Worm (Caenorhabditis elegans) whole organism, L4 larva: ENCODE data around the gene R160.4.
"Not testable (repeated sequence)": the region's sequence is repeated elsewhere in the genome, so short reads cannot be mapped to it uniquely, and the experiment has no call there.

Source experiments
- D1046.2 ChIP-seq: fragments of 200-800 bp; sonication (Bioruptor generic); IDR thresholded peaks from 2 replicates; pipeline ENCODE4 v1.3.6; 2022; ENCODE audit warnings: missing genetic modification characterization, missing compliant biosample characterization
- F10B5.3 ChIP-seq: sonication (generic microtip); optimal IDR thresholded peaks from 2 replicates; lab custom pipeline; 2016; ENCODE audit warnings: mild to moderate bottlenecking, missing genetic modification characterization, missing compliant biosample characterization
- F44E2.7 ChIP-seq: fragments of 200-800 bp; sonication (Bioruptor generic); IDR thresholded peaks from 2 replicates; pipeline ENCODE4 v2.1.2; 2022; ENCODE audit warnings: missing genetic modification characterization, missing compliant biosample characterization
- aha-1 ChIP-seq: fragments of 150-350 bp; peaks from one replicate; lab custom pipeline; 2014; ENCODE audit warnings: missing biosample characterization, missing genetic modification characterization
- arid-1 ChIP-seq: fragments of 200-800 bp; sonication (Bioruptor generic); conservative IDR thresholded peaks from 2 replicates; pipeline ENCODE4 v1.3.6; 2022; ENCODE audit warnings: missing genetic modification reagents, missing genetic modification characterization, missing compliant biosample characterization
- attf-4 ChIP-seq: sonication (generic microtip); optimal IDR thresholded peaks from 3 replicates; lab custom pipeline; 2017; ENCODE audit warnings: missing biosample characterization, missing genetic modification characterization
- ceh-20 ChIP-seq: fragments of 200-800 bp; sonication (Bioruptor generic); IDR thresholded peaks from 2 replicates; pipeline ENCODE4 v1.3.6; 2022; ENCODE audit warnings: missing genetic modification reagents, missing genetic modification characterization, missing compliant biosample characterization
- ceh-32 ChIP-seq: sonication (generic microtip); optimal IDR thresholded peaks from 2 replicates; lab custom pipeline; 2016; ENCODE audit warnings: mild to moderate bottlenecking, missing genetic modification characterization, missing compliant biosample characterization; ENCODE audit not compliant: poor library complexity
- ceh-44 ChIP-seq: fragments of 200-800 bp; sonication (Bioruptor generic); IDR thresholded peaks from 2 replicates; pipeline ENCODE4 v1.3.6; 2022; ENCODE audit warnings: missing genetic modification reagents, missing genetic modification characterization, missing compliant biosample characterization
- ceh-62 ChIP-seq: sonication (generic microtip); optimal IDR thresholded peaks from 2 replicates; lab custom pipeline; 2017; ENCODE audit warnings: missing biosample characterization, missing genetic modification characterization
- ceh-82 ChIP-seq: sonication (generic microtip); optimal IDR thresholded peaks from 2 replicates; lab custom pipeline; 2017; ENCODE audit warnings: missing biosample characterization, missing genetic modification characterization
- ces-1 ChIP-seq: fragments of 150-350 bp; sonication (generic microtip); optimal IDR thresholded peaks from 4 replicates; lab custom pipeline; 2014; ENCODE audit warnings: missing biosample characterization, missing genetic modification reagents, missing genetic modification characterization
- ctbp-1 ChIP-seq: fragments of 200-800 bp; sonication (Bioruptor generic); IDR thresholded peaks from 2 replicates; pipeline ENCODE4 v1.3.6; 2022; ENCODE audit warnings: missing genetic modification reagents, missing genetic modification characterization, missing compliant biosample characterization
- daf-12 ChIP-seq: fragments of 150-350 bp; optimal IDR thresholded peaks from 2 replicates; lab custom pipeline; 2014; ENCODE audit warnings: missing biosample characterization, missing genetic modification reagents, missing genetic modification characterization
- daf-19 ChIP-seq: fragments of 200-800 bp; sonication (Bioruptor generic); conservative IDR thresholded peaks from 2 replicates; pipeline ENCODE4 v1.3.6; 2022; ENCODE audit warnings: missing genetic modification characterization, missing compliant biosample characterization
- dmd-6 ChIP-seq: fragments of 200-800 bp; sonication (Bioruptor generic); IDR thresholded peaks from 2 replicates; pipeline ENCODE4 v1.3.6; 2022; ENCODE audit warnings: missing genetic modification reagents, missing genetic modification characterization, missing compliant biosample characterization
- dpl-1 ChIP-seq: fragments of 150-350 bp; optimal IDR thresholded peaks from 2 replicates; lab custom pipeline; 2014; ENCODE audit warnings: missing biosample characterization, missing genetic modification reagents, missing genetic modification characterization
- egl-27 ChIP-seq: sonication (generic microtip); optimal IDR thresholded peaks from 3 replicates; lab custom pipeline; 2017; ENCODE audit warnings: missing biosample characterization, missing genetic modification reagents, missing genetic modification characterization
- fkh-10 ChIP-seq: fragments of 150-350 bp; optimal IDR thresholded peaks from 2 replicates; lab custom pipeline; 2014; ENCODE audit warnings: missing biosample characterization, missing genetic modification reagents, missing genetic modification characterization
- gei-8 ChIP-seq: fragments of 200-800 bp; sonication (Bioruptor generic); optimal IDR thresholded peaks from 2 replicates; lab custom pipeline; 2018; ENCODE audit warnings: mild to moderate bottlenecking, missing genetic modification characterization, missing compliant biosample characterization
- jun-1 ChIP-seq: fragments of 150-350 bp; optimal IDR thresholded peaks from 2 replicates; lab custom pipeline; 2014; ENCODE audit warnings: missing biosample characterization, missing genetic modification reagents, missing genetic modification characterization
- lim-7 ChIP-seq: fragments of 200-800 bp; sonication (Bioruptor generic); IDR thresholded peaks from 2 replicates; pipeline ENCODE4 v1.3.6; 2022; ENCODE audit warnings: missing genetic modification characterization, missing compliant biosample characterization
- lin-38 ChIP-seq: fragments of 200-800 bp; sonication (Bioruptor generic); IDR thresholded peaks from 2 replicates; pipeline ENCODE4 v1.3.6; 2022; ENCODE audit warnings: missing genetic modification reagents, missing genetic modification characterization, missing compliant biosample characterization
- madf-9 ChIP-seq: fragments of 200-800 bp; sonication (Bioruptor generic); conservative IDR thresholded peaks from 2 replicates; pipeline ENCODE4 v1.3.6; 2022; ENCODE audit warnings: missing genetic modification reagents, missing genetic modification characterization, missing compliant biosample characterization
- mdl-1 ChIP-seq, 2 experiments: fragments of 150-350 bp in 1 of 2; sonication (generic microtip) in 1 of 2; optimal IDR thresholded peaks; 2 replicates each; lab custom pipeline; 2014 to 2017; ENCODE audit warnings: missing biosample characterization in 2 of 2, missing genetic modification characterization in 2 of 2
- mep-1 ChIP-seq: fragments of 150-350 bp; sonication (generic microtip); optimal IDR thresholded peaks from 3 replicates; lab custom pipeline; 2014; ENCODE audit warnings: missing biosample characterization, missing genetic modification characterization
- mxl-2 ChIP-seq: fragments of 200-800 bp; sonication (Bioruptor generic); conservative IDR thresholded peaks from 2 replicates; pipeline ENCODE4 v1.3.6; 2022; ENCODE audit warnings: missing genetic modification reagents, missing genetic modification characterization, missing compliant biosample characterization
- mxl-3 ChIP-seq: fragments of 200-800 bp; sonication (Bioruptor generic); optimal IDR thresholded peaks from 2 replicates; lab custom pipeline; 2018; ENCODE audit warnings: mild to moderate bottlenecking, missing genetic modification characterization, missing compliant biosample characterization
- nhr-10 ChIP-seq: fragments of 150-350 bp; optimal IDR thresholded peaks from 2 replicates; lab custom pipeline; 2014; ENCODE audit warnings: missing biosample characterization, missing genetic modification characterization
- nhr-11 ChIP-seq: fragments of 150-350 bp; optimal IDR thresholded peaks from 2 replicates; lab custom pipeline; 2014; ENCODE audit warnings: missing biosample characterization, missing genetic modification characterization
- nhr-41 ChIP-seq: fragments of 200-800 bp; sonication (Bioruptor generic); IDR thresholded peaks from 2 replicates; pipeline ENCODE4 v1.3.6; 2022; ENCODE audit warnings: missing genetic modification reagents, missing genetic modification characterization, missing compliant biosample characterization
- nhr-48 ChIP-seq: sonication (generic microtip); optimal IDR thresholded peaks from 2 replicates; lab custom pipeline; 2016; ENCODE audit warnings: mild to moderate bottlenecking, missing genetic modification characterization, missing compliant biosample characterization
- nhr-76 ChIP-seq: fragments of 150-350 bp; optimal IDR thresholded peaks from 2 replicates; lab custom pipeline; 2014; ENCODE audit warnings: missing biosample characterization, missing genetic modification characterization
- pha-4 ChIP-seq, 2 experiments: fragments of 150-350 bp in 1 of 2; fragments of 200-800 bp in 1 of 2; sonication (Bioruptor generic) in 1 of 2; IDR thresholded peaks in 1 of 2; optimal IDR thresholded peaks in 1 of 2; 2 replicates each; pipeline versions ENCODE4 v1.3.6 to Lab custom; 2014 to 2022; ENCODE audit warnings: missing genetic modification characterization in 2 of 2, missing genetic modification reagents in 2 of 2, missing biosample characterization in 1 of 2, missing compliant biosample characterization in 1 of 2
- php-3 ChIP-seq: fragments of 200-800 bp; sonication (Bioruptor generic); IDR thresholded peaks from 2 replicates; pipeline ENCODE4 v1.3.6; 2022; ENCODE audit warnings: missing genetic modification reagents, missing genetic modification characterization, missing compliant biosample characterization
- pqm-1 ChIP-seq: sonication (generic microtip); optimal IDR thresholded peaks from 2 replicates; lab custom pipeline; 2017; ENCODE audit warnings: missing biosample characterization, missing genetic modification characterization
- set-16 ChIP-seq: fragments of 200-800 bp; sonication (Bioruptor generic); IDR thresholded peaks from 2 replicates; pipeline ENCODE4 v1.3.6; 2022; ENCODE audit warnings: missing genetic modification reagents, missing genetic modification characterization, missing compliant biosample characterization
- snpc-4 ChIP-seq: fragments of 150-350 bp; optimal IDR thresholded peaks from 2 replicates; lab custom pipeline; 2014; ENCODE audit warnings: missing biosample characterization, missing genetic modification characterization
- spr-1 ChIP-seq: sonication (generic microtip); optimal IDR thresholded peaks from 2 replicates; lab custom pipeline; 2016; ENCODE audit warnings: mild to moderate bottlenecking, missing genetic modification characterization, missing compliant biosample characterization
- spr-3 ChIP-seq: fragments of 200-800 bp; sonication (Bioruptor generic); optimal IDR thresholded peaks from 2 replicates; lab custom pipeline; 2018; ENCODE audit warnings: mild to moderate bottlenecking, missing genetic modification characterization, missing compliant biosample characterization
- tra-1 ChIP-seq: fragments of 200-800 bp; sonication (Bioruptor generic); IDR thresholded peaks from 2 replicates; pipeline ENCODE4 v1.3.6; 2022; ENCODE audit warnings: missing genetic modification reagents, missing genetic modification characterization, missing compliant biosample characterization
- unc-62 ChIP-seq, 3 experiments: fragments of 150-350 bp in 1 of 3; sonication (generic microtip); optimal IDR thresholded peaks in 2 of 3; peaks in 1 of 3; 1 replicate in 1 of 3; 2 replicates in 2 of 3; lab custom pipeline; 2014 to 2017; ENCODE audit warnings: missing biosample characterization in 3 of 3, missing genetic modification characterization in 3 of 3, missing genetic modification reagents in 3 of 3, missing genotype in 1 of 3
- zfp-2 ChIP-seq: sonication (generic microtip); optimal IDR thresholded peaks from 2 replicates; lab custom pipeline; 2016; ENCODE audit warnings: mild to moderate bottlenecking, missing genetic modification characterization, missing compliant biosample characterization
- ztf-11 ChIP-seq: fragments of 150-350 bp; optimal IDR thresholded peaks from 2 replicates; lab custom pipeline; 2014; ENCODE audit warnings: missing biosample characterization, missing genetic modification characterization

The R160.4 gene

ce11 chrX:4335950-4336349 is 32.8 kb downstream of the R160.4 start, which contains the start of gene cst-2:
Gene cst-2, minus strand, starts transcription at chrX:4336050.
- TF ChIP-seq dmd-6 (GFP tag; lab: Robert Waterston, UW); ztf-11; nhr-41 (GFP tag; lab: Robert Waterston, UW): not testable (repeated sequence)

DNA sequence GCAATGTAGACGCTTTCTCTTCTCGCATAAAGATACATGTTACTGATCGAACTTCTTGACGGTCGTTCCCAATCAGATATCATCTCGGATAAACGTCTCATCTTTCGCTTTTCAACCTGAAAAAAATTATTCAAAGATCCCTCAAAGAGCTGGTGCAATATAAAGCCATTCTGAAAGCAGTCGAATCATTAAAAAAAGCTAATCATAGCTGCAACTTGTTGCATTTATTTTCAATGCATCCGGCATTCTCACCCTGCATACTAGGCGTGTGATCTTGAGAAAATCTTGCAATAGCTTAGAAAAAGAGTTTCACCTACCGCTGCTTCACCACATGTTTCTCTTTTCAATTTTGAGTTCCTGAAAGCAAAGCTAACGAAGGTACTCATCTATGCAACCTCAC is 36.4 kb downstream of the R160.4 start, which contains the start of gene C24A8.6:
C24A8.6 (minus strand) TSS at position 101 of the 400 bp plus-strand sequence.
- not testable (repeated sequence) for TF ChIP-seq aha-1 (tag; lab: Kevin White, UChicago); attf-4; mxl-2 (GFP tag; lab: Robert Waterston, UW)
- TF ChIP-seq, all 104 proteins: peak for 0; not testable (repeated sequence) for 104

DNA sequence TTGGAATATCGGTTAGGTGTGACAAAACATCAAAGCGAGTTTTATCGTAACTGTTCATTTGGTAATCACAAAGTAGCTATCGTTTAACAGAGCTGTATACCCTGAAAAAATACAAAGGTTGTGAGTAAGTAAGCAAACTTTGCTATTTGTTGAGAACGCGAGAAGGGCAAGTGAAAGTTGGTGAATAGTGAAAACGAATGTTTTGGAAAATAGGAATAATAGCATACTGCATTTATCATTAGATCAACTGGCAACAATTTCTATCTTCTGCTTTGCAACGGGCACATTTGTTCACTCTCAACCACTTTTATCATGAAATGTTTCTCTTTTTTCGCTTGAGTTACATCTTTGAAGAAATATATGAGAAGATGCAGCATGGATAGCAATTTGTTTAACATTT is 39.9 kb downstream of the R160.4 start, which contains the start of gene C24A8.5:
C24A8.5 (minus strand) TSS at position 101 of the 400 bp plus-strand sequence.
- TF ChIP-seq lin-38 (GFP tag; lab: Robert Waterston, UW) (no peak), egl-27 (tag; lab: Kevin White, UChicago) (no peak), madf-9 (no peak), F10B5.3 (tag; lab: Kevin White, UChicago) (no peak), ceh-32 (tag; lab: Kevin White, UChicago) (no peak), set-16 (GFP tag; lab: Robert Waterston, UW) (no peak), dmd-6 (GFP tag; lab: Robert Waterston, UW) (no peak), mdl-1 (tag; optimal IDR thresholded peaks at IDR 0.05; lab: Kevin White, UChicago) (no peak), F44E2.7 (GFP tag; lab: Robert Waterston, UW) (no peak), mxl-3 (GFP tag; lab: Kevin White, UChicago) (no peak), daf-19 (no peak), ceh-20 (GFP tag; lab: Robert Waterston, UW) (no peak), D1046.2 (no peak)

DNA sequence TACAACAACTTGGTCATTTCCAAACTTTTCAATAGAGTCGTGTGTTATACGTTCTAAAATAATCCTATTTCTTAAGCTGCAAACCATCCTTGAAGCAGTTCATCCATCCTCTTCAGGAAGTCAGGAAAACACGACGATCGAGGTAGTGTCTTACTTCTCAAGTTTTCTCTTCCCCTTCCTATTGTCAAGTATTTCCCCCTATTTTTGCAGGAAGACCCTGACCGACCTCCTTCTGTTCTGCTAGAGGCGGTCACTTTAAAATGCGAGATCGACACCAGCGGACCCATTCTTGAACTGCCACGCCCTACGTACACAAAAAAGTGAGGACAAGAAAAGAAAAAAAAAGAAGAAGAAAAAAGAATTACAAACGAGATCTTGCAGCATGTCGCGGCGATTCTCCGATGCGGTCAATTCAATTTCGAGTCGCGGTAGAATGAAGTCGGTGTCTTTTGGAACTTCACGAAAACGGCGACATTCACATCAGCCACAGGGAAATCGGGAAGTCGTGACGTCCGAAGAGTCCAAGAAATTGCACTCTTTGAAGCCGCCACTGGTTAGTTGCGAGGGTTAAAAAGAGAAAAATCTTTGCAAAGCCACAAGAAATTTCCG is 45.7 kb downstream of the R160.4 start:
- TF ChIP-seq lim-7 (GFP tag; lab: Robert Waterston, UW) = no peak
- TF ChIP-seq fkh-10 (GFP tag; lab: Kevin White, UChicago) = peak; percentile 51
- TF ChIP-seq nhr-10 (tag; lab: Kevin White, UChicago) = no peak
- TF ChIP-seq ceh-62 (tag; lab: Kevin White, UChicago) = no peak
- TF ChIP-seq nhr-76 (tag; lab: Kevin White, UChicago) = no peak
- TF ChIP-seq zfp-2 = no peak
- no peak for TF ChIP-seq snpc-4
- no peak for TF ChIP-seq arid-1 (GFP tag; lab: Robert Waterston, UW)
- TF ChIP-seq unc-62 (GFP tag; optimal IDR thresholded peaks at IDR 0.05 in 1 of 2; lab: Kevin White, UChicago) = peak in 1 of 2 experiments; percentile 78
- no peak for TF ChIP-seq unc-62 (tag; optimal IDR thresholded peaks at IDR 0.05; lab: Kevin White, UChicago)
- no peak for TF ChIP-seq dpl-1 (GFP tag; lab: Kevin White, UChicago)
- no peak for TF ChIP-seq ces-1 (GFP tag; lab: Kevin White, UChicago)
- no peak for TF ChIP-seq ceh-32 (tag; lab: Kevin White, UChicago)
- TF ChIP-seq php-3 = no peak
- peak; percentile 17 for TF ChIP-seq aha-1 (tag; lab: Kevin White, UChicago)
- no peak for TF ChIP-seq D1046.2
- TF ChIP-seq nhr-48 = no peak
- no peak for TF ChIP-seq jun-1 (tag; lab: Kevin White, UChicago)
- no peak for TF ChIP-seq pqm-1 (tag; lab: Kevin White, UChicago)

ce11 chrX:4320563-4320962 is 48.1 kb downstream of the R160.4 start, which contains the start of gene dop-6:
Gene dop-6, plus strand, starts transcription at chrX:4320863.
- TF ChIP-seq spr-3 (GFP tag; lab: Kevin White, UChicago) = no peak
- TF ChIP-seq mep-1 (tag; lab: Kevin White, UChicago) = no peak
- no peak for TF ChIP-seq nhr-11 (tag; lab: Kevin White, UChicago)
- no peak for TF ChIP-seq tra-1 (GFP tag; lab: Robert Waterston, UW)
- no peak for TF ChIP-seq gei-8 (GFP tag; lab: Kevin White, UChicago)
- TF ChIP-seq ceh-82 (tag; lab: Kevin White, UChicago) = no peak
- no peak for TF ChIP-seq daf-12 (tag; lab: Kevin White, UChicago)
- TF ChIP-seq pha-4 (GFP tag; IDR thresholded peaks at IDR 0.05; lab: Robert Waterston, UW) = no peak
- no peak for TF ChIP-seq pha-4 (tag; optimal IDR thresholded peaks at IDR 0.05; lab: Kevin White, UChicago)
- no peak for TF ChIP-seq ctbp-1 (GFP tag; lab: Robert Waterston, UW)
- no peak for TF ChIP-seq ceh-44 (GFP tag; lab: Robert Waterston, UW)
- no peak for TF ChIP-seq spr-1 (tag; lab: Kevin White, UChicago)
- TF ChIP-seq nhr-76 (tag; lab: Kevin White, UChicago) = no peak
